Worm (Caenorhabditis elegans): ENCODE data around the gene lipl-8.

The lipl-8 gene

ce11 chrV:14748608-14749137 is at the start of gene lipl-8, which contains the start of gene Y50E8A.22:
Gene lipl-8, minus strand, starts transcription at chrV:14748708.
Gene Y50E8A.22, minus strand, starts transcription at chrV:14749087.
- TF ChIP-seq dox-1 (GFP tag; IDR thresholded peaks at IDR 0.05) (no peak), nfyb-1 (GFP tag; IDR thresholded peaks at IDR 0.05) (no peak), ama-1 (optimal IDR thresholded peaks at IDR 0.05) (no peak), ama-1 (GFP tag; optimal IDR thresholded peaks at IDR 0.05) (no peak), nhr-179 (tag; optimal IDR thresholded peaks at IDR 0.05) (no peak), akir-1 (GFP tag; optimal IDR thresholded peaks at IDR 0.05) (no peak), B0261.1 (tag; optimal IDR thresholded peaks at IDR 0.05) (no peak), lin-54 (GFP tag; optimal IDR thresholded peaks at IDR 0.05) (no peak), F39B2.1 (GFP tag; IDR thresholded peaks at IDR 0.05) (no peak), egl-44 (GFP tag; IDR thresholded peaks at IDR 0.05) (no peak), pha-4 (tag; optimal IDR thresholded peaks at IDR 0.05) (no peak), ekl-4 (GFP tag; IDR thresholded peaks at IDR 0.05) (no peak), mxl-1 (tag; optimal IDR thresholded peaks at IDR 0.05) (no peak), F22D6.2 (tag; optimal IDR thresholded peaks at IDR 0.05) (no peak), F49E8.2 (tag; optimal IDR thresholded peaks at IDR 0.05; ENCODE audit: insufficient read depth) (no peak)

ce11 chrV:14797886-14798285 is 49.4 kb upstream of the lipl-8 start:
- no peak for TF ChIP-seq egrh-3 (GFP tag; IDR thresholded peaks at IDR 0.05)
- TF ChIP-seq snpc-1.1 (tag; optimal IDR thresholded peaks at IDR 0.05; ENCODE audit: insufficient read depth): peak; percentile 5
- TF ChIP-seq snpc-4 (GFP tag; optimal IDR thresholded peaks at IDR 0.05): no peak
- TF ChIP-seq snpc-4 (tag; optimal IDR thresholded peaks at IDR 0.05): peak in 2 of 4 experiments; percentile 67 to 76
- TF ChIP-seq nhr-120 (GFP tag; IDR thresholded peaks at IDR 0.05): no peak
- TF ChIP-seq T07F8.4 (tag; optimal IDR thresholded peaks at IDR 0.05): no peak
- no peak for TF ChIP-seq attf-3 (GFP tag; conservative IDR thresholded peaks at IDR 0.05)
- TF ChIP-seq akir-1 (GFP tag; optimal IDR thresholded peaks at IDR 0.05): no peak
- no peak for TF ChIP-seq hrde-1 (tag; optimal IDR thresholded peaks at IDR 0.05; ENCODE audit: borderline replicate concordance)
- no peak for TF ChIP-seq aptf-2 (GFP tag; conservative IDR thresholded peaks at IDR 0.05)
- TF ChIP-seq aptf-3 (GFP tag; IDR thresholded peaks at IDR 0.05): no peak
- no peak for TF ChIP-seq him-1 (tag; optimal IDR thresholded peaks at IDR 0.05)
- TF ChIP-seq hmg-1.2 (GFP tag; IDR thresholded peaks at IDR 0.05): 0 out of 2 replicates have a peak, but pooled peaks have one; percentile 9
- TF ChIP-seq nhr-90 (tag; optimal IDR thresholded peaks at IDR 0.05): no peak

DNA sequence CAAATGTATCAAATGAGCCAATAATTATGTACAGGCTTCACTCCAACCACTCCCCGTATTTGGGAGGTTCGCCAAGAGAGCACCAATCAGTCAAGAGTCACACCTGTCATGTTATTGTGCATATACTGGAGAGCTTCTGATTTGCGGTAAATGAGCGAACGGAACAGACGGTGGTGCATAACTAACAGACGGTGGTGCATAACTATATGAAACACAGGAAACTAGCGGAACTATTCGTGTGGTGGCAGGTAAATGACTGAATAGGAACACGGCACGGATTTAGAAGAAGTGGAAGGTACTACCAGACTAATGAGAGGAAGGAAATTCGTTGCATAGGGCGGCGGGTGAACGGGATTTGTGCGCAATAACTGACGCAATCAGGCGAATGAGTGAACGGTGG is 44.5 kb upstream of the lipl-8 start:
- no peak for TF ChIP-seq nhr-179 (tag; optimal IDR thresholded peaks at IDR 0.05)
- no peak for TF ChIP-seq F55B11.4 (tag; optimal IDR thresholded peaks at IDR 0.05; ENCODE audit: borderline replicate concordance, insufficient read depth)
- no peak for TF ChIP-seq F22D6.2 (tag; optimal IDR thresholded peaks at IDR 0.05)
- TF ChIP-seq unc-62 (GFP tag; optimal IDR thresholded peaks at IDR 0.05): no peak
- no peak for TF ChIP-seq snpc-1.1 (tag; optimal IDR thresholded peaks at IDR 0.05; ENCODE audit: insufficient read depth)
- TF ChIP-seq attf-5 (GFP tag; optimal IDR thresholded peaks at IDR 0.05): no peak
- TF ChIP-seq ceh-27 (GFP tag; optimal IDR thresholded peaks at IDR 0.05): no peak
- TF ChIP-seq ceh-79 (tag; optimal IDR thresholded peaks at IDR 0.05): no peak
- no peak for TF ChIP-seq T07F8.4 (tag; optimal IDR thresholded peaks at IDR 0.05)
- TF ChIP-seq ekl-4 (GFP tag; IDR thresholded peaks at IDR 0.05): no peak
- no peak for TF ChIP-seq let-607 (tag; optimal IDR thresholded peaks at IDR 0.05)
- no peak for TF ChIP-seq ztf-18 (tag; optimal IDR thresholded peaks at IDR 0.05)
- no peak for TF ChIP-seq ceh-40 (GFP tag; IDR thresholded peaks at IDR 0.05)
- TF ChIP-seq aptf-2 (GFP tag; conservative IDR thresholded peaks at IDR 0.05): no peak
- no peak for TF ChIP-seq snpc-1.3 (tag; optimal IDR thresholded peaks at IDR 0.05; ENCODE audit: insufficient read depth)
- TF ChIP-seq let-526 (GFP tag; IDR thresholded peaks at IDR 0.05): no peak
- no peak for TF ChIP-seq Y79H2A.3 (GFP tag; conservative IDR thresholded peaks at IDR 0.05)
